Fruit fly (Drosophila melanogaster) whole organism, embryonic: ENCODE results near the gene Pgls.

Experiments used
- ATbp ChIP-seq: fragments of 200-800 bp; sonication (Bioruptor generic); optimal IDR thresholded peaks from 2 replicates; lab custom pipeline; 2017; ENCODE audit warnings: missing biosample characterization, mild to moderate bottlenecking, missing genetic modification characterization, missing genetic modification reagents
- BtbVII ChIP-seq: fragments of 200-800 bp; sonication (Bioruptor generic); optimal IDR thresholded peaks from 3 replicates; lab custom pipeline; 2017; ENCODE audit warnings: missing biosample characterization, mild to moderate bottlenecking, missing genetic modification characterization
- CG10209 ChIP-seq: fragments of 200-800 bp; sonication (Bioruptor generic); optimal IDR thresholded peaks from 3 replicates; lab custom pipeline; 2017; ENCODE audit warnings: missing biosample characterization, mild to moderate bottlenecking, missing genetic modification characterization, missing genetic modification reagents
- CG10543 ChIP-seq: fragments of 200-800 bp; sonication (Bioruptor generic); optimal IDR thresholded peaks from 3 replicates; lab custom pipeline; 2017; ENCODE audit warnings: missing biosample characterization, mild to moderate bottlenecking, missing genetic modification characterization, moderate library complexity
- CG11560 ChIP-seq: fragments of 200-800 bp; sonication (Bioruptor generic); IDR thresholded peaks from 3 replicates; pipeline ENCODE4 v1.3.6; 2022; ENCODE audit warnings: missing biosample characterization, missing genetic modification characterization
- CG12071 ChIP-seq: fragments of 200-800 bp; sonication (Bioruptor generic); optimal IDR thresholded peaks from 3 replicates; lab custom pipeline; 2018; ENCODE audit warnings: missing biosample characterization, mild to moderate bottlenecking, missing genetic modification characterization
- CG1233 ChIP-seq: fragments of 200-800 bp; sonication (Bioruptor generic); optimal IDR thresholded peaks from 4 replicates; lab custom pipeline; 2018; ENCODE audit warnings: missing biosample characterization, mild to moderate bottlenecking, missing genetic modification characterization
- CG12769 ChIP-seq: fragments of 200-800 bp; sonication (Bioruptor generic); optimal IDR thresholded peaks from 2 replicates; lab custom pipeline; 2019; ENCODE audit warnings: missing biosample characterization, mild to moderate bottlenecking, missing genetic modification characterization, moderate library complexity
- CG15479 ChIP-seq: fragments of 200-800 bp; sonication (Bioruptor generic); optimal IDR thresholded peaks from 3 replicates; lab custom pipeline; 2019; ENCODE audit warnings: missing biosample characterization, mild to moderate bottlenecking, missing genetic modification characterization, moderate library complexity
- CG17829 ChIP-seq: fragments of 200-800 bp; optimal IDR thresholded peaks from 2 replicates; lab custom pipeline; 2019; ENCODE audit warnings: missing biosample characterization, mild to moderate bottlenecking, missing genetic modification characterization, moderate library complexity
- CG18011 ChIP-seq: fragments of 200-800 bp; sonication (Bioruptor generic); optimal IDR thresholded peaks from 2 replicates; lab custom pipeline; 2017; ENCODE audit warnings: missing biosample characterization, missing genetic modification characterization, mild to moderate bottlenecking, moderate library complexity, missing genotype
- CG30403 ChIP-seq: fragments of 200-800 bp; sonication (Bioruptor generic); optimal IDR thresholded peaks from 3 replicates; lab custom pipeline; 2016; ENCODE audit warnings: missing biosample characterization, missing genetic modification characterization
- CG31365 ChIP-seq: fragments of 200-800 bp; sonication (Bioruptor generic); optimal IDR thresholded peaks from 2 replicates; lab custom pipeline; 2018; ENCODE audit warnings: missing biosample characterization, mild to moderate bottlenecking, missing genetic modification characterization
- CG4404 ChIP-seq: fragments of 200-800 bp; sonication (Bioruptor generic); IDR thresholded peaks from 2 replicates; pipeline ENCODE4 v1.3.6; 2022; ENCODE audit warnings: missing biosample characterization, missing genetic modification characterization
- CG8290 ChIP-seq, 3 experiments: fragments of 200-800 bp; sonication (Bioruptor generic); optimal IDR thresholded peaks; 2 replicates each; lab custom pipeline; 2016 to 2019; ENCODE audit warnings: missing biosample characterization in 3 of 3, missing genetic modification characterization in 3 of 3, mild to moderate bottlenecking in 2 of 3, moderate library complexity in 1 of 3
- CG8388 ChIP-seq: fragments of 200-800 bp; sonication (Bioruptor generic); optimal IDR thresholded peaks from 2 replicates; lab custom pipeline; 2019; ENCODE audit warnings: missing biosample characterization, mild to moderate bottlenecking, missing genetic modification characterization, moderate library complexity
- CG8765 ChIP-seq: fragments of 200-800 bp; sonication (Bioruptor generic); IDR thresholded peaks from 2 replicates; pipeline ENCODE4 v1.3.6; 2022; ENCODE audit warnings: missing biosample characterization, missing genetic modification characterization
- CG9215 ChIP-seq: fragments of 200-800 bp; sonication (Bioruptor generic); IDR thresholded peaks from 2 replicates; pipeline ENCODE4 v1.3.6; 2022; ENCODE audit warnings: missing biosample characterization, missing genetic modification characterization
- CG9437 ChIP-seq: fragments of 200-800 bp; sonication (Bioruptor generic); optimal IDR thresholded peaks from 2 replicates; lab custom pipeline; 2018; ENCODE audit warnings: missing biosample characterization, mild to moderate bottlenecking, missing genetic modification characterization
- D ChIP-seq, 2 experiments: fragments of 200-800 bp in 1 of 2; fragments of >200 bp in 1 of 2; sonication (Bioruptor generic) in 1 of 2; optimal IDR thresholded peaks; 2 replicates in 1 of 2; 3 replicates in 1 of 2; lab custom pipeline; 2017; ENCODE audit warnings: mild to moderate bottlenecking in 1 of 2, missing biosample characterization in 1 of 2, missing genetic modification characterization in 1 of 2, missing genetic modification reagents in 1 of 2
- Deaf1 ChIP-seq: fragments of 200-800 bp; optimal IDR thresholded peaks from 3 replicates; lab custom pipeline; 2019; ENCODE audit warnings: missing biosample characterization, mild to moderate bottlenecking, missing genetic modification characterization, moderate library complexity
- Doc3 ChIP-seq: fragments of 200-800 bp; sonication (Bioruptor generic); IDR thresholded peaks from 3 replicates; pipeline ENCODE4 v1.3.6; 2022; ENCODE audit warnings: missing biosample characterization, missing genetic modification characterization; ENCODE audit not compliant: partially characterized antibody
- E2f1 ChIP-seq: fragments of 200-800 bp; sonication (Bioruptor generic); IDR thresholded peaks from 2 replicates; pipeline ENCODE4 v1.3.6; 2022; ENCODE audit warnings: missing biosample characterization, missing genetic modification characterization
- H15 ChIP-seq: fragments of 200-800 bp; sonication (Bioruptor generic); IDR thresholded peaks from 3 replicates; pipeline ENCODE4 v1.3.6; 2022; ENCODE audit warnings: missing biosample characterization, missing genetic modification characterization
- HLH3B ChIP-seq: fragments of 200-800 bp; sonication (Bioruptor generic); IDR thresholded peaks from 2 replicates; pipeline ENCODE4 v1.3.6; 2022; ENCODE audit warnings: missing biosample characterization, missing genetic modification characterization
- Hmx ChIP-seq: fragments of 200-800 bp; sonication (Bioruptor generic); optimal IDR thresholded peaks from 2 replicates; lab custom pipeline; 2016; ENCODE audit warnings: missing biosample characterization, missing genetic modification characterization
- Jarid2 ChIP-seq: fragments of 200-800 bp; sonication (Bioruptor generic); optimal IDR thresholded peaks from 3 replicates; lab custom pipeline; 2017; ENCODE audit warnings: mild to moderate bottlenecking, missing biosample characterization, missing genetic modification reagents, missing genetic modification characterization
- MTF-1 ChIP-seq: fragments of 200-800 bp; sonication (Bioruptor generic); optimal IDR thresholded peaks from 2 replicates; lab custom pipeline; 2018; ENCODE audit warnings: missing biosample characterization, mild to moderate bottlenecking, missing genetic modification characterization, borderline replicate concordance
- Mrtf ChIP-seq: fragments of 200-800 bp; sonication (Bioruptor generic); IDR thresholded peaks from 3 replicates; pipeline ENCODE4 v1.3.6; 2022; ENCODE audit warnings: missing biosample characterization, missing genetic modification characterization
- Myb ChIP-seq: fragments of 200-800 bp; sonication (Bioruptor generic); optimal IDR thresholded peaks from 2 replicates; lab custom pipeline; 2016; ENCODE audit warnings: missing biosample characterization, missing genetic modification characterization
- NC2α ChIP-seq: fragments of 200-800 bp; sonication (Bioruptor generic); optimal IDR thresholded peaks from 2 replicates; lab custom pipeline; 2016; ENCODE audit warnings: missing biosample characterization, missing genetic modification characterization
- Nf-YB ChIP-seq: fragments of 200-800 bp; sonication (Bioruptor generic); optimal IDR thresholded peaks from 3 replicates; lab custom pipeline; 2019; ENCODE audit warnings: missing biosample characterization, mild to moderate bottlenecking, missing genetic modification characterization, moderate library complexity
- PHDP ChIP-seq: fragments of 200-800 bp; sonication (Bioruptor generic); optimal IDR thresholded peaks from 3 replicates; lab custom pipeline; 2018; ENCODE audit warnings: missing biosample characterization, mild to moderate bottlenecking, missing genetic modification characterization, moderate library complexity
- Sox100B ChIP-seq: fragments of 200-800 bp; sonication (Bioruptor generic); optimal IDR thresholded peaks from 3 replicates; lab custom pipeline; 2018; ENCODE audit warnings: missing biosample characterization, mild to moderate bottlenecking, missing genetic modification characterization
- Xbp1 ChIP-seq: fragments of 200-800 bp; sonication (Bioruptor generic); optimal IDR thresholded peaks from 3 replicates; lab custom pipeline; 2016; ENCODE audit warnings: missing biosample characterization, mild to moderate bottlenecking, missing genetic modification characterization
- ap ChIP-seq: fragments of 200-800 bp; sonication (Bioruptor generic); IDR thresholded peaks from 2 replicates; pipeline ENCODE4 v1.3.6; 2022; ENCODE audit warnings: missing biosample characterization, missing genetic modification characterization
- esg ChIP-seq: fragments of 200-800 bp; sonication (Bioruptor generic); conservative IDR thresholded peaks from 2 replicates; pipeline ENCODE4 v1.3.6; 2022; ENCODE audit warnings: missing biosample characterization, missing genetic modification characterization
- kni ChIP-seq: fragments of 200-800 bp; sonication (Bioruptor generic); optimal IDR thresholded peaks from 3 replicates; lab custom pipeline; 2017; ENCODE audit warnings: mild to moderate bottlenecking, missing biosample characterization, missing genetic modification reagents, missing genetic modification characterization
- lmd ChIP-seq: fragments of 200-800 bp; sonication (Bioruptor generic); IDR thresholded peaks from 2 replicates; pipeline ENCODE4 v1.3.6; 2022; ENCODE audit warnings: missing biosample characterization, missing genetic modification characterization
- nau ChIP-seq: fragments of 200-800 bp; sonication (Bioruptor generic); optimal IDR thresholded peaks from 3 replicates; lab custom pipeline; 2017; ENCODE audit warnings: missing biosample characterization, mild to moderate bottlenecking, missing genetic modification characterization, missing genetic modification reagents
- nerfin-1 ChIP-seq: fragments of 200-800 bp; sonication (Bioruptor generic); optimal IDR thresholded peaks from 3 replicates; lab custom pipeline; 2019; ENCODE audit warnings: missing biosample characterization, mild to moderate bottlenecking, missing genetic modification characterization, moderate library complexity
- sd ChIP-seq: fragments of 200-800 bp; sonication (Bioruptor generic); optimal IDR thresholded peaks from 3 replicates; lab custom pipeline; 2018; ENCODE audit warnings: missing biosample characterization, mild to moderate bottlenecking, missing genetic modification characterization, moderate library complexity
- sima ChIP-seq: fragments of 200-800 bp; sonication (Bioruptor generic); optimal IDR thresholded peaks from 2 replicates; lab custom pipeline; 2016; ENCODE audit warnings: missing biosample characterization, missing genetic modification characterization
- slp2 ChIP-seq: fragments of 200-800 bp; sonication (Bioruptor generic); optimal IDR thresholded peaks from 2 replicates; lab custom pipeline; 2016; ENCODE audit warnings: missing biosample characterization, missing genetic modification characterization
- vvl ChIP-seq: fragments of 200-800 bp; sonication (Bioruptor generic); IDR thresholded peaks from 2 replicates; pipeline ENCODE4 v1.3.6; 2022; ENCODE audit warnings: missing biosample characterization, missing genetic modification characterization
- wek ChIP-seq: fragments of 200-800 bp; sonication (Bioruptor generic); optimal IDR thresholded peaks from 3 replicates; lab custom pipeline; 2018; ENCODE audit warnings: missing biosample characterization, mild to moderate bottlenecking, missing genetic modification characterization, moderate library complexity
- zfh2 ChIP-seq: fragments of 200-800 bp; sonication (Bioruptor generic); optimal IDR thresholded peaks from 2 replicates; lab custom pipeline; 2016; ENCODE audit warnings: missing biosample characterization, missing genetic modification characterization

Gene Pgls

dm6 chrX:10822678-10823440 lies 24.4 kb upstream of the Pgls start (continued):
- TF ChIP-seq sd (tag; lab: Kevin White, UChicago) (peak; percentile 18), CG10209 (peak; percentile 75), CG15479 (GFP tag; lab: Kevin White, UChicago) (peak; percentile 48), kni (GFP tag; lab: Kevin White, UChicago) (peak; percentile 89), CG9215 (GFP tag; lab: Robert Waterston, UW) (peak; percentile 34; the same call in 1 of the 2 replicates), E2f1 (GFP tag; lab: Robert Waterston, UW) (peak; percentile 56), CG8290 (GFP tag; optimal IDR thresholded peaks at IDR 0.05; lab: Kevin White, UChicago) (no peak), CG8290 (tag; optimal IDR thresholded peaks at IDR 0.05; lab: Kevin White, UChicago) (peak; percentile 9 to 24), Nf-YB (GFP tag; lab: Kevin White, UChicago) (peak; percentile 74), CG18011 (GFP tag; lab: Kevin White, UChicago) (no peak), nerfin-1 (tag; lab: Kevin White, UChicago) (peak; percentile 67), zfh2 (GFP tag; lab: Kevin White, UChicago) (no peak), CG11560 (tag; lab: Robert Waterston, UW) (no peak), Sox100B (GFP tag; lab: Kevin White, UChicago) (peak; percentile 82), ATbp (GFP tag; lab: Kevin White, UChicago) (peak; percentile 57), slp2 (GFP tag; lab: Kevin White, UChicago) (no peak), nau (GFP tag; lab: Kevin White, UChicago) (peak; percentile 29), PHDP (peak; percentile 60), CG9437 (GFP tag; lab: Kevin White, UChicago) (peak; percentile 56), CG30403 (GFP tag; lab: Kevin White, UChicago) (peak; percentile 56), H15 (peak; percentile 33; the same call in 1 of the 3 replicates), Myb (GFP tag; lab: Kevin White, UChicago) (no peak), BtbVII (peak; percentile 53), Doc3 (GFP tag; lab: Robert Waterston, UW) (no peak), CG31365 (tag; lab: Kevin White, UChicago) (peak; percentile 14), CG1233 (GFP tag; lab: Kevin White, UChicago) (peak; percentile 45), Jarid2 (GFP tag; lab: Kevin White, UChicago) (peak; percentile 27), HLH3B (peak; percentile 51), CG10543 (GFP tag; lab: Kevin White, UChicago) (no peak), sima (GFP tag; lab: Kevin White, UChicago) (no peak), Deaf1 (tag; lab: Kevin White, UChicago) (peak; percentile 27), D (optimal IDR thresholded peaks at IDR 0.05; lab: Kevin White, UChicago) (no peak), D (GFP tag; optimal IDR thresholded peaks at IDR 0.05; lab: Kevin White, UChicago) (peak; percentile 76), vvl (GFP tag; lab: Robert Waterston, UW) (peak; percentile 52; the same call in 1 of the 2 replicates), NC2α (GFP tag; lab: Kevin White, UChicago) (peak; percentile 4), Mrtf (GFP tag; lab: Robert Waterston, UW) (0 out of 3 replicates have a peak, but pooled peaks have one; percentile 25), CG12071 (GFP tag; lab: Kevin White, UChicago) (peak; percentile 34), Xbp1 (GFP tag; lab: Kevin White, UChicago) (peak; percentile 43), ap (GFP tag; lab: Robert Waterston, UW) (peak; percentile 41; the same call in 1 of the 2 replicates), wek (GFP tag; lab: Kevin White, UChicago) (peak; percentile 2), MTF-1 (GFP tag; lab: Kevin White, UChicago) (peak; percentile 51), CG4404 (GFP tag; lab: Robert Waterston, UW) (peak; percentile 88), CG8388 (peak; percentile 100), CG17829 (tag; lab: Kevin White, UChicago) (peak; percentile 81), Hmx (no peak), CG8765 (GFP tag; lab: Robert Waterston, UW) (peak; percentile 57; the same call in 1 of the 2 replicates), CG12769 (tag; lab: Kevin White, UChicago) (peak; percentile 51), lmd (GFP tag; lab: Robert Waterston, UW) (peak; percentile 65), esg (GFP tag; lab: Robert Waterston, UW) (0 out of 2 replicates have a peak, but pooled peaks have one; percentile 15)
